Fruit fly (Drosophila melanogaster) whole organism, prepupa: ENCODE results near the gene CG14107.

Experiments used
- CG1621 ChIP-seq: fragments of 200-800 bp; sonication (Bioruptor generic); optimal IDR thresholded peaks from 3 replicates; lab custom pipeline; 2018; ENCODE audit warnings: missing biosample characterization, mild to moderate bottlenecking, missing genetic modification characterization
- CG16779 ChIP-seq: fragments of 200-800 bp; sonication (Bioruptor generic); optimal IDR thresholded peaks from 3 replicates; lab custom pipeline; 2017; ENCODE audit warnings: missing biosample characterization, mild to moderate bottlenecking, missing genetic modification characterization
- CG3032 ChIP-seq: fragments of 200-800 bp; optimal IDR thresholded peaks from 2 replicates; lab custom pipeline; 2019; ENCODE audit warnings: missing biosample characterization, mild to moderate bottlenecking, missing genetic modification characterization, moderate library complexity
- CG32006 ChIP-seq: fragments of 200-800 bp; sonication (Bioruptor generic); optimal IDR thresholded peaks from 3 replicates; lab custom pipeline; 2017; ENCODE audit warnings: missing biosample characterization, mild to moderate bottlenecking, missing genetic modification characterization
- CG34406 ChIP-seq: fragments of 200-800 bp; sonication (Bioruptor generic); optimal IDR thresholded peaks from 3 replicates; lab custom pipeline; 2016; ENCODE audit warnings: missing biosample characterization, missing genetic modification characterization
- CG6808 ChIP-seq: fragments of 200-800 bp; sonication (Bioruptor generic); optimal IDR thresholded peaks from 3 replicates; lab custom pipeline; 2017; ENCODE audit warnings: missing biosample characterization, missing genetic modification characterization, mild to moderate bottlenecking, moderate library complexity, missing genetic modification reagents
- cyc ChIP-seq: fragments of 200-800 bp; sonication (Bioruptor generic); optimal IDR thresholded peaks from 3 replicates; lab custom pipeline; 2016; ENCODE audit warnings: missing biosample characterization, missing genetic modification characterization
- fkh ChIP-seq: fragments of 200-800 bp; sonication (Bioruptor generic); optimal IDR thresholded peaks from 3 replicates; lab custom pipeline; 2017; ENCODE audit warnings: missing biosample characterization, mild to moderate bottlenecking, missing genetic modification characterization, moderate library complexity
- lz ChIP-seq: fragments of 200-800 bp; sonication (Bioruptor generic); optimal IDR thresholded peaks from 3 replicates; lab custom pipeline; 2016; ENCODE audit warnings: missing biosample characterization, missing genetic modification characterization
- ss ChIP-seq, 2 experiments: fragments of 200-800 bp; sonication (Bioruptor generic); optimal IDR thresholded peaks; 2 replicates in 1 of 2; 3 replicates in 1 of 2; lab custom pipeline; 2017 to 2018; ENCODE audit warnings: mild to moderate bottlenecking in 2 of 2, missing biosample characterization in 2 of 2, missing genetic modification characterization in 2 of 2, moderate library complexity in 1 of 2
- svp ChIP-seq: fragments of 200-800 bp; sonication (Bioruptor generic); peaks from one replicate; lab custom pipeline; 2016; ENCODE audit warnings: missing biosample characterization, missing genetic modification characterization

CG14107 gene

dm6 chr3L:13382061-13382815 lies 1.1 kb upstream of the CG14107 start, which contains the start of gene ImpL1 (continued):
- no peak for TF ChIP-seq ss (GFP tag; optimal IDR thresholded peaks at IDR 0.05; lab: Kevin White, UChicago)
- no peak for TF ChIP-seq CG3032 (tag; lab: Kevin White, UChicago)

dm6 chr3L:13378202-13378601 lies 2.9 kb downstream of the CG14107 start, which contains the start of gene SNCF:
Gene SNCF (plus strand): TSS chr3L:13378583.
- TF ChIP-seq CG32006 (no peak), CG6808 (GFP tag; lab: Kevin White, UChicago) (no peak), CG1621 (no peak), CG16779 (tag; lab: Kevin White, UChicago) (no peak)

DNA sequence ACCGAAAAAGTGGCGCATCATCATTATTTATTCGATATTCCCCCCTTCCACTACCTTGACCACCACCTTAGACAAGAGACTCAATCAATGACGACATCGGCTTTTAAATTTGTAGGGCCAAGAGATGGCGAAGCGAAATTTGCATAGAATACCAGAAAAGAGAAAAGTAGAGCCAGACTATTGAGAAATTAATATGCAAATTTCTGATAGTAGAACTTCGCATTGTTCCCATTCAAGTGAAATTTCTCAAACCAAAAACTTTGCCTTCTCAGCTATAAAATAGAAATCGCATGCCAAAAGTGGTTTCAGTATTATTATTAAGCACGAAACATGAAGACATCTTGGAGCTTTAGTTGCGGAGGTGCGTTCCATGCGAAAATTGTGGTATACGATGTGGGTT lies 3.5 kb downstream of the CG14107 start, which contains the start of gene CG14111:
TSS of gene CG14111 (plus strand) at position 301 of the 400 bp plus-strand sequence.
- TF ChIP-seq cyc (GFP tag; lab: Kevin White, UChicago) (no peak), svp (GFP tag; lab: Kevin White, UChicago) (peak; percentile 1)

- TF ChIP-seq svp (GFP tag; lab: Kevin White, UChicago) (peak; percentile 49), lz (GFP tag; lab: Kevin White, UChicago) (no peak), fkh (peak; percentile 55)
- TF ChIP-seq, all 60 proteins: peak for 2
Observed at dm6 chr3L:13356084-13356693, 25.0 kb downstream of the CG14107 start, which contains the start of gene Nplp2. Gene Nplp2 (plus strand): TSS chr3L:13356376.

dm6 chr3L:13348733-13349132 lies 32.4 kb downstream of the CG14107 start, which contains the start of gene CG17687:
Gene CG17687 (plus strand): TSS chr3L:13349033.
- TF ChIP-seq CG34406 (GFP tag; lab: Kevin White, UChicago) = no peak
- peak; percentile 43 for TF ChIP-seq svp (GFP tag; lab: Kevin White, UChicago)
